Worm (Caenorhabditis elegans): ENCODE measurements around the gene rev-3.

DNA sequence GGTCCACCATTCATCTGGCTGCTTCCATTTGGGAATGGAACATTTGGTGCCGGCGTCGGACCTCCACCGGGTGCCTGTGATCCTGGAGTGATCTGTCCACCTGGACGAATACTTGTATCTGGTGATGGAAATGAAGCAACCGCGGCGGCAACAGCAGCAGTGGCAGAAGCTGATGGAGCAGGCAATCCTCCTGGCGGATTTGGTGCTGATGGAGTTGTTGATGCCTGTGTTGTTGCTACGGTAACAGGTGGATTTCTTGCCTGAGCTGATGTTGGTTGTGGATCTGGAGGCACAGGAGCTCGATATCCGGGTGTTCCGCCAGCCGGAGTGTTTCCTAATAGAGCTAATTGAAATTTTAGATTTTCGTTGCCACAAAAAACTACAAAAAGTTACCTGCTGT lies 42.0 kb upstream of the rev-3 start:
- TF ChIP-seq nhr-90 (tag; optimal IDR thresholded peaks at IDR 0.05; ENCODE audit: poor library complexity): no peak
- TF ChIP-seq sptf-1 (tag; optimal IDR thresholded peaks at IDR 0.05): no peak

Measured in whole organism, L1 larva.